Fruit fly (Drosophila melanogaster): ENCODE results near the gene Dora.

Dora gene

DNA sequence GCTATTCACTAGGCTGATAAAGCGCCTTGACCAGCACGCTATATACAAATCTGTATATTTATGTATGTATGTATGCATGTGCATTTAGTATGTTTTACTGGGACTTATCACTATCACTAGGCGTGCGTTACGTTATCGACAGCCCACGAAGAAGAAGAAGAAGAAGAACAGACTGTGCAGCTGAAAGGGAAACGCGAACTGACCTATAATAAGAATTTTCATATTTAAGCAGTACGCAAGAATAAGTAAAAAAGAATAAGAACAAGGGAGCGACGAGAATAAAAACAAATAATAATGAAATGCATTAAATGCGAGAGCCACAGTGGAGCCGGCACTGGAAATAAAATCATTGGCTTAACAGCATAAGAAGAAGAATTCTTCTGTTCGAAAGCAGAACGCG lies 27.4 kb upstream of the Dora start:
- no peak for TF ChIP-seq CG9139 (GFP tag; optimal IDR thresholded peaks at IDR 0.05)
- TF ChIP-seq CG3919 (GFP tag; optimal IDR thresholded peaks at IDR 0.05): no peak
- no peak for TF ChIP-seq fd85E (GFP tag; optimal IDR thresholded peaks at IDR 0.05)
- TF ChIP-seq CG10669 (GFP tag; optimal IDR thresholded peaks at IDR 0.05): peak; percentile 11
- TF ChIP-seq CG7368 (GFP tag; optimal IDR thresholded peaks at IDR 0.05): no peak
- TF ChIP-seq CG6808 (GFP tag; optimal IDR thresholded peaks at IDR 0.05): peak; percentile 45
- no peak for TF ChIP-seq esn (GFP tag; optimal IDR thresholded peaks at IDR 0.05)
- no peak for TF ChIP-seq net (GFP tag; optimal IDR thresholded peaks at IDR 0.05)
- no peak for TF ChIP-seq cyc (GFP tag; optimal IDR thresholded peaks at IDR 0.05)
- TF ChIP-seq CG6163 (GFP tag; IDR thresholded peaks at IDR 0.05): no peak
- no peak for TF ChIP-seq lz (GFP tag; optimal IDR thresholded peaks at IDR 0.05)
- TF ChIP-seq acj6 (GFP tag; optimal IDR thresholded peaks at IDR 0.05): no peak
- TF ChIP-seq OdsH (GFP tag; optimal IDR thresholded peaks at IDR 0.05): peak; percentile 5
- no peak for TF ChIP-seq Eip93F (GFP tag; optimal IDR thresholded peaks at IDR 0.05)
- no peak for TF ChIP-seq CG34406 (GFP tag; optimal IDR thresholded peaks at IDR 0.05)
- TF ChIP-seq Eip78C (GFP tag): peak; percentile 49
- TF ChIP-seq CG6854 (GFP tag; optimal IDR thresholded peaks at IDR 0.05): no peak
- TF ChIP-seq Hr39 (GFP tag; optimal IDR thresholded peaks at IDR 0.05): no peak
- TF ChIP-seq CG3032 (tag; optimal IDR thresholded peaks at IDR 0.05): peak; percentile 19
- TF ChIP-seq CG11902 (GFP tag; optimal IDR thresholded peaks at IDR 0.05): no peak
- peak; percentile 12 for TF ChIP-seq spab (GFP tag; optimal IDR thresholded peaks at IDR 0.05)
- TF ChIP-seq Sox14 (GFP tag; optimal IDR thresholded peaks at IDR 0.05): peak; percentile 12
- TF ChIP-seq Smox (GFP tag; optimal IDR thresholded peaks at IDR 0.05): no peak
- no peak for TF ChIP-seq Sox15 (GFP tag; optimal IDR thresholded peaks at IDR 0.05)
- no peak for TF ChIP-seq Blimp-1 (GFP tag; optimal IDR thresholded peaks at IDR 0.05)
- no peak for TF ChIP-seq Met (GFP tag; optimal IDR thresholded peaks at IDR 0.05)
- TF ChIP-seq Ets21C (GFP tag; optimal IDR thresholded peaks at IDR 0.05): no peak
- 0 out of 2 replicates have a peak, but pooled peaks have one; percentile 12 for TF ChIP-seq Gug (GFP tag; IDR thresholded peaks at IDR 0.05)
- no peak for TF ChIP-seq pdm3 (GFP tag; optimal IDR thresholded peaks at IDR 0.05)
- TF ChIP-seq Hr38 (GFP tag; optimal IDR thresholded peaks at IDR 0.05): no peak
- TF ChIP-seq CG8632 (GFP tag; optimal IDR thresholded peaks at IDR 0.05): no peak
- TF ChIP-seq Ets96B (tag; optimal IDR thresholded peaks at IDR 0.05): peak; percentile 30
- TF ChIP-seq CG31627 (GFP tag; optimal IDR thresholded peaks at IDR 0.05): no peak
- no peak for TF ChIP-seq Lpt (GFP tag; optimal IDR thresholded peaks at IDR 0.05)
- TF ChIP-seq vri (GFP tag; optimal IDR thresholded peaks at IDR 0.05): no peak
- TF ChIP-seq CG6792 (GFP tag; optimal IDR thresholded peaks at IDR 0.05): no peak
- TF ChIP-seq CG16779 (tag; optimal IDR thresholded peaks at IDR 0.05): peak; percentile 30
- TF ChIP-seq CG1621 (tag; optimal IDR thresholded peaks at IDR 0.05): peak; percentile 34
- no peak for TF ChIP-seq CG6276 (GFP tag; optimal IDR thresholded peaks at IDR 0.05)
- peak; percentile 43; the same call in 1 of the 3 replicates for TF ChIP-seq eg (GFP tag; IDR thresholded peaks at IDR 0.05)
- TF ChIP-seq svp (GFP tag): peak; percentile 44
- no peak for TF ChIP-seq fkh (GFP tag; optimal IDR thresholded peaks at IDR 0.05)
- TF ChIP-seq Eip75B (GFP tag; optimal IDR thresholded peaks at IDR 0.05): no peak
- TF ChIP-seq fd59A (GFP tag; optimal IDR thresholded peaks at IDR 0.05): no peak
- no peak for TF ChIP-seq CG11294 (GFP tag; IDR thresholded peaks at IDR 0.05)
- TF ChIP-seq ss (GFP tag; optimal IDR thresholded peaks at IDR 0.05): peak; percentile 56 to 62
- no peak for TF ChIP-seq achi (GFP tag; optimal IDR thresholded peaks at IDR 0.05)
- TF ChIP-seq CG8119 (GFP tag; IDR thresholded peaks at IDR 0.05): 0 out of 3 replicates have a peak, but pooled peaks have one; percentile 14
- no peak for TF ChIP-seq CG10631 (GFP tag; optimal IDR thresholded peaks at IDR 0.05)
- TF ChIP-seq dac (GFP tag; optimal IDR thresholded peaks at IDR 0.05): no peak
- no peak for TF ChIP-seq CG4318 (GFP tag; optimal IDR thresholded peaks at IDR 0.05)
- peak; percentile 22 for TF ChIP-seq dsx (GFP tag; optimal IDR thresholded peaks at IDR 0.05; ENCODE audit: poor library complexity, severe bottlenecking)
- no peak for TF ChIP-seq Hr4 (GFP tag; optimal IDR thresholded peaks at IDR 0.05)
